Worm (Caenorhabditis elegans): ENCODE data around the gene T23E1.3.

- TF ChIP-seq tbx-2 (tag; optimal IDR thresholded peaks at IDR 0.05) (no peak), zip-5 (tag; optimal IDR thresholded peaks at IDR 0.05) (no peak), ama-1 (optimal IDR thresholded peaks at IDR 0.05) (no peak), nhr-11 (tag; optimal IDR thresholded peaks at IDR 0.05) (no peak), ceh-22 (tag; optimal IDR thresholded peaks at IDR 0.05) (no peak), unc-86 (tag; optimal IDR thresholded peaks at IDR 0.05) (no peak), nfya-1 (tag; optimal IDR thresholded peaks at IDR 0.05) (no peak), hlh-15 (tag; optimal IDR thresholded peaks at IDR 0.05) (no peak), gmeb-2 (tag; optimal IDR thresholded peaks at IDR 0.05) (no peak), rnt-1 (tag; optimal IDR thresholded peaks at IDR 0.05) (no peak), fkh-10 (GFP tag; optimal IDR thresholded peaks at IDR 0.05) (no peak), dmd-4 (tag; optimal IDR thresholded peaks at IDR 0.05; ENCODE audit: borderline replicate concordance) (no peak)
These were observed 9.2 kb upstream of the T23E1.3 start for ce11 chrIV:3136493-3136892.

Data from whole organism, late embryonic.